Fruit fly (Drosophila melanogaster) whole organism, prepupa: ENCODE measurements around the gene Naxe.

Experiments used
- OdsH ChIP-seq: fragments of 200-800 bp; sonication (Bioruptor generic); optimal IDR thresholded peaks from 3 replicates; lab custom pipeline; 2016; ENCODE audit warnings: missing biosample characterization, missing genetic modification characterization
- Smox ChIP-seq: fragments of 200-800 bp; sonication (Bioruptor generic); optimal IDR thresholded peaks from 3 replicates; lab custom pipeline; 2016; ENCODE audit warnings: missing biosample characterization, missing genetic modification characterization
- vri ChIP-seq: fragments of 200-800 bp; sonication (Bioruptor generic); optimal IDR thresholded peaks from 3 replicates; lab custom pipeline; 2016; ENCODE audit warnings: missing biosample characterization, mild to moderate bottlenecking, missing genetic modification characterization

dm6 chrX:10115582-10116207 lies 29.7 kb upstream of the Naxe start:
- TF ChIP-seq OdsH (GFP tag; lab: Kevin White, UChicago) (no peak), Smox (GFP tag; lab: Kevin White, UChicago) (no peak), vri (no peak)
